Fruit fly (Drosophila melanogaster): ENCODE results near the gene kkv.

The kkv gene

dm6 chr3R:5399096-5399495 is 6.4 kb upstream of the kkv start, which contains the start of gene Or83a:
Gene Or83a (minus strand): TSS chr3R:5399196.
- TF ChIP-seq OdsH (GFP tag; optimal IDR thresholded peaks at IDR 0.05): no peak
- no peak for TF ChIP-seq CG3032 (tag; optimal IDR thresholded peaks at IDR 0.05)
- TF ChIP-seq spab (GFP tag; optimal IDR thresholded peaks at IDR 0.05): no peak
- TF ChIP-seq CG34406 (GFP tag; optimal IDR thresholded peaks at IDR 0.05): no peak
- no peak for TF ChIP-seq CG8119 (GFP tag; IDR thresholded peaks at IDR 0.05)
- TF ChIP-seq Sox14 (GFP tag; optimal IDR thresholded peaks at IDR 0.05): no peak
- TF ChIP-seq CG6792 (GFP tag; optimal IDR thresholded peaks at IDR 0.05): no peak
- no peak for TF ChIP-seq CG32006 (GFP tag; optimal IDR thresholded peaks at IDR 0.05)
- TF ChIP-seq cyc (GFP tag; optimal IDR thresholded peaks at IDR 0.05): no peak
- TF ChIP-seq CG16779 (tag; optimal IDR thresholded peaks at IDR 0.05): no peak
- TF ChIP-seq Blimp-1 (GFP tag; optimal IDR thresholded peaks at IDR 0.05): no peak
- no peak for TF ChIP-seq vri (GFP tag; optimal IDR thresholded peaks at IDR 0.05)
- no peak for TF ChIP-seq fkh (GFP tag; optimal IDR thresholded peaks at IDR 0.05)
- TF ChIP-seq topi (GFP tag; optimal IDR thresholded peaks at IDR 0.05): no peak

dm6 chr3R:5395210-5395609 is 2.5 kb upstream of the kkv start:
- no peak for TF ChIP-seq dac (GFP tag; optimal IDR thresholded peaks at IDR 0.05)
- no peak for TF ChIP-seq achi (GFP tag; optimal IDR thresholded peaks at IDR 0.05)
- TF ChIP-seq CG6163 (GFP tag; IDR thresholded peaks at IDR 0.05): no peak
- no peak for TF ChIP-seq CG8632 (GFP tag; optimal IDR thresholded peaks at IDR 0.05)
- no peak for TF ChIP-seq fd59A (GFP tag; optimal IDR thresholded peaks at IDR 0.05)
- no peak for TF ChIP-seq CG34406 (GFP tag; optimal IDR thresholded peaks at IDR 0.05)
- TF ChIP-seq fkh (GFP tag; optimal IDR thresholded peaks at IDR 0.05): no peak
- no peak for TF ChIP-seq Gug (GFP tag; IDR thresholded peaks at IDR 0.05)
- no peak for TF ChIP-seq CG11762 (GFP tag; optimal IDR thresholded peaks at IDR 0.05; ENCODE audit: insufficient read depth)
- no peak for TF ChIP-seq lz (GFP tag; optimal IDR thresholded peaks at IDR 0.05)
- no peak for TF ChIP-seq CG32006 (GFP tag; optimal IDR thresholded peaks at IDR 0.05)

dm6 chr3R:5393742-5394391 is 1.2 kb upstream of the kkv start, which contains the start of gene CG1172:
Gene CG1172 (plus strand): TSS chr3R:5393922.
- TF ChIP-seq lz (GFP tag; optimal IDR thresholded peaks at IDR 0.05): peak; percentile 9
- TF ChIP-seq Sox14 (GFP tag; optimal IDR thresholded peaks at IDR 0.05): peak; percentile 25
- TF ChIP-seq Met (GFP tag; optimal IDR thresholded peaks at IDR 0.05): peak; percentile 9
- no peak for TF ChIP-seq CG32006 (GFP tag; optimal IDR thresholded peaks at IDR 0.05)
- peak; percentile 88 for TF ChIP-seq svp (GFP tag)
- no peak for TF ChIP-seq CG11294 (GFP tag; IDR thresholded peaks at IDR 0.05)
- peak; percentile 17 for TF ChIP-seq CG1621 (tag; optimal IDR thresholded peaks at IDR 0.05)
- no peak for TF ChIP-seq Eip75B (GFP tag; optimal IDR thresholded peaks at IDR 0.05)
- no peak for TF ChIP-seq acj6 (GFP tag; optimal IDR thresholded peaks at IDR 0.05)
- peak; percentile 67 for TF ChIP-seq Eip78C (GFP tag)
- TF ChIP-seq CG11902 (GFP tag; optimal IDR thresholded peaks at IDR 0.05): no peak

- TF ChIP-seq Blimp-1 (GFP tag; optimal IDR thresholded peaks at IDR 0.05) (peak; percentile 61), acj6 (GFP tag; optimal IDR thresholded peaks at IDR 0.05) (no peak), CG4318 (GFP tag; optimal IDR thresholded peaks at IDR 0.05) (no peak), Hr38 (GFP tag; optimal IDR thresholded peaks at IDR 0.05) (no peak), fd85E (GFP tag; optimal IDR thresholded peaks at IDR 0.05) (no peak), Eip93F (GFP tag; optimal IDR thresholded peaks at IDR 0.05) (no peak)
These were observed 633 bp downstream of the kkv start for dm6 chr3R:5392033-5392432.

All from whole organism, prepupa.